Fruit fly (Drosophila melanogaster): ENCODE measurements around the gene betaTub97EF.

The betaTub97EF gene

DNA sequence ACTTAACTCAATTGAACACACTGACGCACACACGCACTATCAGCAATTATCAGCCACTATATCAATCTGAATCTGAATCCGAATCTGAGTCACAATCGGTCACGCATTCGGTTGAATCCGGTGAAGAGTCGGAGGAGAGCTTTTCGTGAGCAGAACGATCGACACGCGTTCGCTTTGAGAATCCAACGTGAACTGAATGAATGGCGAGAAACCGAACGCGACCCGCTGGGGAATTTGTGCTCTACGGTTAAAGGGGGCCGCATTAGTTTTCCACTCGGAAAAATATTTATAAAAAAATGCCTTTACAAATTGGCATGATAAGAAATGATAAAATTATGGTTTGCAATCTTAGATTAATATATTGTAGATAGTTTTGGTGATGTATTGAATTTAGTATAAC, at the start of gene betaTub97EF:
betaTub97EF (minus strand) TSS at position 196 of the 400 bp plus-strand sequence.
- 0 out of 2 replicates have a peak, but pooled peaks have one; percentile 21 for TF ChIP-seq ttk (GFP tag; IDR thresholded peaks at IDR 0.05)
- peak in 1 of 2 experiments; percentile 0 for TF ChIP-seq bsh (GFP tag; optimal IDR thresholded peaks at IDR 0.05)
- no peak for TF ChIP-seq CG17568 (GFP tag; optimal IDR thresholded peaks at IDR 0.05)
- TF ChIP-seq ranshi (GFP tag; IDR thresholded peaks at IDR 0.05): no peak
- TF ChIP-seq pan (optimal IDR thresholded peaks at IDR 0.05): no peak
- TF ChIP-seq pan (GFP tag; optimal IDR thresholded peaks at IDR 0.05 in 1 of 2, IDR thresholded peaks at IDR 0.05 in 1 of 2): peak in 1 of 2 experiments; percentile 24
- peak; percentile 64 for TF ChIP-seq Rfx (GFP tag; IDR thresholded peaks at IDR 0.05)
- no peak for TF ChIP-seq Fer2 (tag; optimal IDR thresholded peaks at IDR 0.05)
- no peak for TF ChIP-seq abd-A (tag; optimal IDR thresholded peaks at IDR 0.05)
- 0 out of 2 replicates have a peak, but pooled peaks have one; percentile 7 for TF ChIP-seq CG32767 (GFP tag; IDR thresholded peaks at IDR 0.05)
- peak; percentile 54 for TF ChIP-seq sd (tag; optimal IDR thresholded peaks at IDR 0.05)
- TF ChIP-seq gfzf (GFP tag; optimal IDR thresholded peaks at IDR 0.05): no peak
- no peak for TF ChIP-seq fd64A (GFP tag; optimal IDR thresholded peaks at IDR 0.05)
- TF ChIP-seq CG7372 (GFP tag; IDR thresholded peaks at IDR 0.05): 0 out of 2 replicates have a peak, but pooled peaks have one; percentile 12
- 0 out of 2 replicates have a peak, but pooled peaks have one; percentile 40 for TF ChIP-seq stc (GFP tag; IDR thresholded peaks at IDR 0.05)
- no peak for TF ChIP-seq BtbVII (GFP tag; optimal IDR thresholded peaks at IDR 0.05)
- TF ChIP-seq Dfd (GFP tag; optimal IDR thresholded peaks at IDR 0.05): no peak
- TF ChIP-seq CG42726 (GFP tag; IDR thresholded peaks at IDR 0.05; ENCODE audit: partially characterized antibody): no peak
- 0 out of 2 replicates have a peak, but pooled peaks have one; percentile 28 for TF ChIP-seq E2f1 (GFP tag; IDR thresholded peaks at IDR 0.05)
- TF ChIP-seq CG13424 (tag; optimal IDR thresholded peaks at IDR 0.05): no peak
- TF ChIP-seq CG8290 (GFP tag; optimal IDR thresholded peaks at IDR 0.05): no peak
- peak in 1 of 2 experiments; percentile 69 for TF ChIP-seq CG8290 (tag; optimal IDR thresholded peaks at IDR 0.05)
- TF ChIP-seq bigmax (GFP tag; optimal IDR thresholded peaks at IDR 0.05): no peak
- no peak for TF ChIP-seq CG30431 (GFP tag; optimal IDR thresholded peaks at IDR 0.05)
- TF ChIP-seq ato (GFP tag; IDR thresholded peaks at IDR 0.05; ENCODE audit: partially characterized antibody): no peak
- peak; percentile 20; the same call in 1 of the 4 replicates for TF ChIP-seq Gug (GFP tag; IDR thresholded peaks at IDR 0.05)
- no peak for TF ChIP-seq hkb (optimal IDR thresholded peaks at IDR 0.05)
- no peak for TF ChIP-seq hkb (GFP tag; IDR thresholded peaks at IDR 0.05)
- TF ChIP-seq gsb-n (tag; optimal IDR thresholded peaks at IDR 0.05): no peak
- no peak for TF ChIP-seq CG12236 (GFP tag; optimal IDR thresholded peaks at IDR 0.05)
- peak; percentile 15; the same call in 1 of the 3 replicates for TF ChIP-seq otp (GFP tag; IDR thresholded peaks at IDR 0.05)
- peak; percentile 93 for TF ChIP-seq CG12769 (tag; optimal IDR thresholded peaks at IDR 0.05)
- peak; percentile 75 for TF ChIP-seq kay (GFP tag; optimal IDR thresholded peaks at IDR 0.05)
- TF ChIP-seq CG7987 (GFP tag; optimal IDR thresholded peaks at IDR 0.05): peak; percentile 57
- peak; percentile 10 for TF ChIP-seq B-H2 (GFP tag; optimal IDR thresholded peaks at IDR 0.05)
- no peak for TF ChIP-seq CG7839 (tag; optimal IDR thresholded peaks at IDR 0.05)
- no peak for TF ChIP-seq CG2120 (GFP tag; optimal IDR thresholded peaks at IDR 0.05)
- peak; percentile 71 for TF ChIP-seq ci (GFP tag; IDR thresholded peaks at IDR 0.05)
- peak; percentile 29 for TF ChIP-seq Deaf1 (tag; optimal IDR thresholded peaks at IDR 0.05)
- no peak for TF ChIP-seq CG31224 (GFP tag; IDR thresholded peaks at IDR 0.05)
- no peak for TF ChIP-seq CG12219 (GFP tag; optimal IDR thresholded peaks at IDR 0.05)
- TF ChIP-seq Antp (GFP tag; optimal IDR thresholded peaks at IDR 0.05): no peak
- no peak for TF ChIP-seq insv (GFP tag; optimal IDR thresholded peaks at IDR 0.05)
- TF ChIP-seq crol (GFP tag; IDR thresholded peaks at IDR 0.05): peak; percentile 71
- TF ChIP-seq ase (GFP tag; IDR thresholded peaks at IDR 0.05): 0 out of 3 replicates have a peak, but pooled peaks have one; percentile 8
- no peak for TF ChIP-seq Bdp1 (GFP tag; optimal IDR thresholded peaks at IDR 0.05)
- peak; percentile 39; the same call in 1 of the 2 replicates for TF ChIP-seq chm (GFP tag; IDR thresholded peaks at IDR 0.05)
- TF ChIP-seq CG3847 (GFP tag; IDR thresholded peaks at IDR 0.05): peak; percentile 46
- peak; percentile 40; the same call in 1 of the 3 replicates for TF ChIP-seq Dbx (GFP tag; IDR thresholded peaks at IDR 0.05)
- TF ChIP-seq seq (GFP tag; IDR thresholded peaks at IDR 0.05): 0 out of 2 replicates have a peak, but pooled peaks have one; percentile 9
- TF ChIP-seq maf-S (GFP tag; optimal IDR thresholded peaks at IDR 0.05): no peak
- no peak for TF ChIP-seq B-H1 (GFP tag; IDR thresholded peaks at IDR 0.05)
